Worm (Caenorhabditis elegans) whole organism, L4 larva: ENCODE measurements around the gene clec-24.

ENCODE experiments used
- D1046.2 ChIP-seq: fragments of 200-800 bp; sonication (Bioruptor generic); IDR thresholded peaks from 2 replicates; pipeline ENCODE4 v1.3.6; 2022; ENCODE audit warnings: missing genetic modification characterization, missing compliant biosample characterization
- lin-13 ChIP-seq: fragments of 150-350 bp; optimal IDR thresholded peaks from 2 replicates; lab custom pipeline; 2014; ENCODE audit warnings: missing biosample characterization, missing genetic modification reagents, missing genetic modification characterization
- lin-39 ChIP-seq: fragments of 150-350 bp; optimal IDR thresholded peaks from 2 replicates; lab custom pipeline; 2014; ENCODE audit warnings: missing biosample characterization, missing genetic modification reagents, missing genetic modification characterization
- lir-3 ChIP-seq: sonication (generic microtip); optimal IDR thresholded peaks from 2 replicates; lab custom pipeline; 2016; ENCODE audit warnings: mild to moderate bottlenecking, missing genetic modification characterization, missing compliant biosample characterization
- lsy-2 ChIP-seq, 2 experiments: fragments of 150-350 bp in 1 of 2; sonication (generic microtip) in 1 of 2; optimal IDR thresholded peaks; 2 replicates each; lab custom pipeline; 2014 to 2017; ENCODE audit warnings: missing biosample characterization in 2 of 2, missing genetic modification characterization in 2 of 2
- mdl-1 ChIP-seq, 2 experiments: fragments of 150-350 bp in 1 of 2; sonication (generic microtip) in 1 of 2; optimal IDR thresholded peaks; 2 replicates each; lab custom pipeline; 2014 to 2017; ENCODE audit warnings: missing biosample characterization in 2 of 2, missing genetic modification characterization in 2 of 2
- nhr-10 ChIP-seq: fragments of 150-350 bp; optimal IDR thresholded peaks from 2 replicates; lab custom pipeline; 2014; ENCODE audit warnings: missing biosample characterization, missing genetic modification characterization
- nhr-11 ChIP-seq: fragments of 150-350 bp; optimal IDR thresholded peaks from 2 replicates; lab custom pipeline; 2014; ENCODE audit warnings: missing biosample characterization, missing genetic modification characterization
- sdz-12 ChIP-seq: fragments of 200-800 bp; sonication (Bioruptor generic); optimal IDR thresholded peaks from 2 replicates; lab custom pipeline; 2018; ENCODE audit warnings: mild to moderate bottlenecking, missing genetic modification characterization, missing compliant biosample characterization
- set-16 ChIP-seq: fragments of 200-800 bp; sonication (Bioruptor generic); IDR thresholded peaks from 2 replicates; pipeline ENCODE4 v1.3.6; 2022; ENCODE audit warnings: missing genetic modification reagents, missing genetic modification characterization, missing compliant biosample characterization
- skn-1 ChIP-seq: fragments of 150-350 bp; optimal IDR thresholded peaks from 2 replicates; lab custom pipeline; 2014; ENCODE audit warnings: missing biosample characterization, missing genetic modification characterization
- unc-62 ChIP-seq, 3 experiments: fragments of 150-350 bp in 1 of 3; sonication (generic microtip); optimal IDR thresholded peaks in 2 of 3; peaks in 1 of 3; 1 replicate in 1 of 3; 2 replicates in 2 of 3; lab custom pipeline; 2014 to 2017; ENCODE audit warnings: missing biosample characterization in 3 of 3, missing genetic modification characterization in 3 of 3, missing genetic modification reagents in 3 of 3, missing genotype in 1 of 3

- TF ChIP-seq unc-62 (GFP tag; optimal IDR thresholded peaks at IDR 0.05 in 1 of 2; lab: Kevin White, UChicago) = no peak
- no peak for TF ChIP-seq unc-62 (tag; optimal IDR thresholded peaks at IDR 0.05; lab: Kevin White, UChicago)
- TF ChIP-seq skn-1 (tag; lab: Kevin White, UChicago) = no peak
- TF ChIP-seq nhr-11 (tag; lab: Kevin White, UChicago) = no peak
- no peak for TF ChIP-seq lin-39 (tag; lab: Kevin White, UChicago)
- TF ChIP-seq lir-3 = no peak
- no peak for TF ChIP-seq set-16 (GFP tag; lab: Robert Waterston, UW)
- TF ChIP-seq lin-13 (GFP tag; lab: Kevin White, UChicago) = no peak
- TF ChIP-seq sdz-12 (GFP tag; lab: Kevin White, UChicago) = no peak
- TF ChIP-seq nhr-10 (tag; lab: Kevin White, UChicago) = no peak
- no peak for TF ChIP-seq lsy-2 (tag; optimal IDR thresholded peaks at IDR 0.05; lab: Kevin White, UChicago)
- no peak for TF ChIP-seq mdl-1 (tag; optimal IDR thresholded peaks at IDR 0.05; lab: Kevin White, UChicago)
- TF ChIP-seq D1046.2 = no peak
Observed at ce11 chrV:16861719-16862118, at the start of gene clec-24, which contains the start of gene clec-32.
